Worm (Caenorhabditis elegans) whole organism, L4 larva: ENCODE measurements around the gene col-178.

Experiments used
- egl-43 ChIP-seq: fragments of 200-800 bp; sonication (Bioruptor generic); IDR thresholded peaks from 2 replicates; pipeline ENCODE4 v1.3.6; 2022; ENCODE audit warnings: missing genetic modification reagents, missing genetic modification characterization, missing compliant biosample characterization
- fos-1 ChIP-seq: fragments of 150-350 bp; optimal IDR thresholded peaks from 2 replicates; lab custom pipeline; 2014; ENCODE audit warnings: missing biosample characterization, missing genetic modification characterization
- nhr-25 ChIP-seq: sonication (generic microtip); optimal IDR thresholded peaks from 2 replicates; lab custom pipeline; 2017; ENCODE audit warnings: missing genetic modification characterization, mild to moderate bottlenecking, missing compliant biosample characterization, antibody characterized with exemption, moderate library complexity, borderline replicate concordance; ENCODE audit not compliant: insufficient read depth
- nhr-28 ChIP-seq: fragments of 150-350 bp; optimal IDR thresholded peaks from 2 replicates; lab custom pipeline; 2014; ENCODE audit warnings: missing biosample characterization, missing genetic modification characterization
- unc-62 ChIP-seq, 3 experiments: fragments of 150-350 bp in 1 of 3; sonication (generic microtip); optimal IDR thresholded peaks in 2 of 3; peaks in 1 of 3; 1 replicate in 1 of 3; 2 replicates in 2 of 3; lab custom pipeline; 2014 to 2017; ENCODE audit warnings: missing biosample characterization in 3 of 3, missing genetic modification characterization in 3 of 3, missing genetic modification reagents in 3 of 3, missing genotype in 1 of 3

ce11 chrX:11190443-11190842 lies 8.8 kb upstream of the col-178 start:
- no peak for TF ChIP-seq egl-43
- TF ChIP-seq unc-62 (GFP tag; optimal IDR thresholded peaks at IDR 0.05 in 1 of 2; lab: Kevin White, UChicago): no peak
- TF ChIP-seq unc-62 (tag; optimal IDR thresholded peaks at IDR 0.05; lab: Kevin White, UChicago): no peak
- TF ChIP-seq fos-1 (tag; lab: Kevin White, UChicago): no peak
- peak; percentile 24 for TF ChIP-seq nhr-28 (tag; lab: Kevin White, UChicago)
- no peak for TF ChIP-seq nhr-25 (tag; lab: Kevin White, UChicago)
